Worm (Caenorhabditis elegans): ENCODE data around the gene Y102A5C.2.

ce11 chrV:16888788-16889325, 29.7 kb upstream of the Y102A5C.2 start, which contains the start of the genes ifas-2 and fbxa-44:
- no peak for TF ChIP-seq him-1 (tag; optimal IDR thresholded peaks at IDR 0.05)
- no peak for TF ChIP-seq dao-5 (tag; optimal IDR thresholded peaks at IDR 0.05)
- TF ChIP-seq W03F9.2 (tag; optimal IDR thresholded peaks at IDR 0.05): no peak

Data from whole organism, L4/young adult.